Worm (Caenorhabditis elegans): ENCODE data around the gene csc-1.

DNA sequence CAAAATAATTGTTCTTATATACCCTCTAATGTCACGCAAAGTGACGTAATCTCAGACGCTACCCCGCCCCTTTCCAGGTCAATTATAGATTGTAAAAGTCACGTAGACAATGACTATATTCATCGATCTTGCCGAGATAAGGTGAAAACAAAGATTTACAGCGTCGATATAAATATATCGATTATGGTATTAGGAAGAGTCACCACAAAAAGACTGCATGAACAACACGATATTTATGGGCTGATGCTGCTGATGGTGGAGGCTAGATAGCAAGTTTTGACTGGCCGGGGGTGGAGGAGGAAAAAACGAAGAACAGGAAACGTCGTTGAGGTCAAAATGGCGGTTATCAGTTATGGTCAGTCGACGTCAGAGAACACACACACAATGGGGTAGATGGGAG lies 41.8 kb downstream of the csc-1 start:
- TF ChIP-seq nhr-11 (tag; optimal IDR thresholded peaks at IDR 0.05), result no peak
- TF ChIP-seq ama-1 (optimal IDR thresholded peaks at IDR 0.05), result no peak
- no peak for TF ChIP-seq zag-1 (tag; optimal IDR thresholded peaks at IDR 0.05)
- TF ChIP-seq T20F7.1 (GFP tag; optimal IDR thresholded peaks at IDR 0.05), result no peak
- no peak for TF ChIP-seq nhr-41 (GFP tag; IDR thresholded peaks at IDR 0.05)
